Fruit fly (Drosophila melanogaster) whole organism, embryonic: ENCODE results near the gene Acat2.

Experiments used
- ATbp ChIP-seq: fragments of 200-800 bp; sonication (Bioruptor generic); optimal IDR thresholded peaks from 2 replicates; lab custom pipeline; 2017; ENCODE audit warnings: missing biosample characterization, mild to moderate bottlenecking, missing genetic modification characterization, missing genetic modification reagents
- Bgb ChIP-seq: fragments of 200-800 bp; sonication (Bioruptor generic); IDR thresholded peaks from 2 replicates; pipeline ENCODE4 v1.3.6; 2022; ENCODE audit warnings: missing biosample characterization, missing genetic modification characterization; ENCODE audit not compliant: partially characterized antibody
- CG13287 ChIP-seq: fragments of 200-800 bp; sonication (Bioruptor generic); IDR thresholded peaks from 2 replicates; pipeline ENCODE4 v1.3.6; 2022; ENCODE audit warnings: missing biosample characterization, missing genetic modification characterization; ENCODE audit not compliant: partially characterized antibody
- CG14860 ChIP-seq: fragments of 200-800 bp; sonication (Bioruptor generic); IDR thresholded peaks from 3 replicates; pipeline ENCODE4 v1.3.6; 2022; ENCODE audit warnings: missing biosample characterization, missing genetic modification characterization; ENCODE audit not compliant: partially characterized antibody
- CG1529 ChIP-seq: fragments of 200-800 bp; sonication (Bioruptor generic); optimal IDR thresholded peaks from 3 replicates; lab custom pipeline; 2018; ENCODE audit warnings: missing biosample characterization, missing genetic modification characterization
- CG18011 ChIP-seq: fragments of 200-800 bp; sonication (Bioruptor generic); optimal IDR thresholded peaks from 2 replicates; lab custom pipeline; 2017; ENCODE audit warnings: missing biosample characterization, missing genetic modification characterization, mild to moderate bottlenecking, moderate library complexity, missing genotype
- CG2116 ChIP-seq: fragments of 200-800 bp; sonication (Bioruptor generic); optimal IDR thresholded peaks from 3 replicates; lab custom pipeline; 2018; ENCODE audit warnings: missing biosample characterization, mild to moderate bottlenecking, missing genetic modification characterization
- CG31365 ChIP-seq: fragments of 200-800 bp; sonication (Bioruptor generic); optimal IDR thresholded peaks from 2 replicates; lab custom pipeline; 2018; ENCODE audit warnings: missing biosample characterization, mild to moderate bottlenecking, missing genetic modification characterization
- CG31388 ChIP-seq: fragments of 200-800 bp; sonication (Bioruptor generic); optimal IDR thresholded peaks from 2 replicates; lab custom pipeline; 2016; ENCODE audit warnings: missing biosample characterization, missing genetic modification characterization
- CG32767 ChIP-seq: fragments of 200-800 bp; sonication (Bioruptor generic); IDR thresholded peaks from 2 replicates; pipeline ENCODE4 v1.3.6; 2022; ENCODE audit warnings: missing biosample characterization, missing genetic modification characterization
- CG32772 ChIP-seq: fragments of 200-800 bp; sonication (Bioruptor generic); IDR thresholded peaks from 2 replicates; pipeline ENCODE4 v1.3.6; 2022; ENCODE audit warnings: missing biosample characterization, missing genetic modification characterization
- CG33213 ChIP-seq: fragments of 200-800 bp; sonication (Bioruptor generic); optimal IDR thresholded peaks from 3 replicates; lab custom pipeline; 2016; ENCODE audit warnings: missing biosample characterization, missing genetic modification characterization
- CG34224 ChIP-seq: fragments of 200-800 bp; sonication (Bioruptor generic); IDR thresholded peaks from 3 replicates; pipeline ENCODE4 v1.3.6; 2022; ENCODE audit warnings: missing biosample characterization, missing genetic modification characterization; ENCODE audit not compliant: partially characterized antibody
- CG6791 ChIP-seq: fragments of 200-800 bp; sonication (Bioruptor generic); IDR thresholded peaks from 3 replicates; pipeline ENCODE4 v1.3.6; 2022; ENCODE audit warnings: missing biosample characterization, missing genetic modification characterization; ENCODE audit not compliant: partially characterized antibody
- Dll ChIP-seq: fragments of 200-800 bp; sonication (Bioruptor generic); IDR thresholded peaks from 4 replicates; pipeline ENCODE4 v1.3.6; 2022; ENCODE audit warnings: missing biosample characterization, missing genetic modification characterization; ENCODE audit not compliant: partially characterized antibody
- Doc2 ChIP-seq: fragments of 200-800 bp; sonication (Bioruptor generic); IDR thresholded peaks from 2 replicates; pipeline ENCODE4 v1.3.6; 2022; ENCODE audit warnings: missing biosample characterization, missing genetic modification characterization
- Dref ChIP-seq: fragments of 200-800 bp; sonication (Bioruptor generic); IDR thresholded peaks from 2 replicates; pipeline ENCODE4 v1.3.6; 2022; ENCODE audit warnings: missing biosample characterization, missing genetic modification characterization
- E2f2 ChIP-seq: fragments of 200-800 bp; sonication (Bioruptor generic); IDR thresholded peaks from 2 replicates; pipeline ENCODE4 v1.3.6; 2022; ENCODE audit warnings: missing biosample characterization, missing genetic modification characterization
- H15 ChIP-seq: fragments of 200-800 bp; sonication (Bioruptor generic); IDR thresholded peaks from 3 replicates; pipeline ENCODE4 v1.3.6; 2022; ENCODE audit warnings: missing biosample characterization, missing genetic modification characterization
- Hand ChIP-seq: fragments of 200-800 bp; sonication (Bioruptor generic); optimal IDR thresholded peaks from 2 replicates; lab custom pipeline; 2017; ENCODE audit warnings: mild to moderate bottlenecking, missing biosample characterization, missing genetic modification reagents, missing genetic modification characterization
- Hey ChIP-seq: fragments of 200-800 bp; sonication (Bioruptor generic); optimal IDR thresholded peaks from 3 replicates; lab custom pipeline; 2018; ENCODE audit warnings: missing biosample characterization, mild to moderate bottlenecking, missing genetic modification characterization
- HmgZ ChIP-seq: fragments of 200-800 bp; sonication (Bioruptor generic); optimal IDR thresholded peaks from 2 replicates; lab custom pipeline; 2018; ENCODE audit warnings: missing biosample characterization, mild to moderate bottlenecking, missing genetic modification characterization
- MBD-R2 ChIP-seq: fragments of 200-800 bp; sonication (Bioruptor generic); IDR thresholded peaks from 2 replicates; pipeline ENCODE4 v1.3.6; 2022; ENCODE audit warnings: missing biosample characterization, missing genetic modification characterization
- Mad ChIP-seq: fragments of 200-800 bp; sonication (Bioruptor generic); optimal IDR thresholded peaks from 2 replicates; lab custom pipeline; 2016; ENCODE audit warnings: missing biosample characterization, missing genetic modification characterization
- NFAT ChIP-seq: fragments of 200-800 bp; sonication (Bioruptor generic); IDR thresholded peaks from 2 replicates; pipeline ENCODE4 v1.3.6; 2022; ENCODE audit warnings: missing biosample characterization, missing genetic modification characterization
- Poxn ChIP-seq: fragments of 200-800 bp; sonication (Bioruptor generic); IDR thresholded peaks from 2 replicates; pipeline ENCODE4 v1.3.6; 2022; ENCODE audit warnings: missing biosample characterization, missing genetic modification characterization
- Rx ChIP-seq: fragments of 200-800 bp; sonication (Bioruptor generic); IDR thresholded peaks from 2 replicates; pipeline ENCODE4 v1.3.6; 2022; ENCODE audit warnings: missing biosample characterization, missing genetic modification characterization
- Scr ChIP-seq: fragments of 200-800 bp; sonication (Bioruptor generic); IDR thresholded peaks from 2 replicates; pipeline ENCODE4 v1.3.6; 2022; ENCODE audit warnings: missing biosample characterization, missing genetic modification characterization; ENCODE audit not compliant: partially characterized antibody
- Sox100B ChIP-seq: fragments of 200-800 bp; sonication (Bioruptor generic); optimal IDR thresholded peaks from 3 replicates; lab custom pipeline; 2018; ENCODE audit warnings: missing biosample characterization, mild to moderate bottlenecking, missing genetic modification characterization
- amos ChIP-seq: fragments of 200-800 bp; sonication (Bioruptor generic); IDR thresholded peaks from 2 replicates; pipeline ENCODE4 v1.3.6; 2022; ENCODE audit warnings: missing biosample characterization, missing genetic modification characterization; ENCODE audit not compliant: partially characterized antibody
- ap ChIP-seq: fragments of 200-800 bp; sonication (Bioruptor generic); IDR thresholded peaks from 2 replicates; pipeline ENCODE4 v1.3.6; 2022; ENCODE audit warnings: missing biosample characterization, missing genetic modification characterization
- bbx ChIP-seq: fragments of 200-800 bp; sonication (Bioruptor generic); IDR thresholded peaks from 2 replicates; pipeline ENCODE4 v1.3.6; 2022; ENCODE audit warnings: missing biosample characterization, missing genetic modification characterization; ENCODE audit not compliant: partially characterized antibody
- chinmo ChIP-seq: fragments of 200-800 bp; sonication (Bioruptor generic); IDR thresholded peaks from 4 replicates; pipeline ENCODE4 v1.3.6; 2022; ENCODE audit warnings: missing biosample characterization, missing genetic modification characterization; ENCODE audit not compliant: partially characterized antibody
- corto ChIP-seq: fragments of 200-800 bp; sonication (Bioruptor generic); optimal IDR thresholded peaks from 2 replicates; lab custom pipeline; 2016; ENCODE audit warnings: missing biosample characterization, mild to moderate bottlenecking, missing genetic modification characterization, moderate library complexity
- crc ChIP-seq: fragments of 200-800 bp; sonication (Bioruptor generic); optimal IDR thresholded peaks from 2 replicates; lab custom pipeline; 2016; ENCODE audit warnings: missing biosample characterization, missing genetic modification characterization
- ftz-f1 ChIP-seq: fragments of 200-800 bp; sonication (Bioruptor generic); optimal IDR thresholded peaks from 2 replicates; lab custom pipeline; 2016; ENCODE audit warnings: missing biosample characterization, missing genetic modification characterization
- fu2 ChIP-seq: fragments of 200-800 bp; sonication (Bioruptor generic); optimal IDR thresholded peaks from 2 replicates; lab custom pipeline; 2016; ENCODE audit warnings: missing biosample characterization, missing genetic modification characterization
- hb ChIP-seq: fragments of 200-800 bp; sonication (Bioruptor generic); IDR thresholded peaks from 3 replicates; pipeline ENCODE4 v1.3.6; 2022; ENCODE audit warnings: missing biosample characterization, missing genetic modification characterization; ENCODE audit not compliant: partially characterized antibody
- nerfin-2 ChIP-seq: fragments of 200-800 bp; sonication (Bioruptor generic); IDR thresholded peaks from 2 replicates; pipeline ENCODE4 v1.3.6; 2022; ENCODE audit warnings: missing biosample characterization, missing genetic modification characterization; ENCODE audit not compliant: partially characterized antibody
- oc ChIP-seq: fragments of 200-800 bp; sonication (Bioruptor generic); optimal IDR thresholded peaks from 2 replicates; lab custom pipeline; 2018; ENCODE audit warnings: missing biosample characterization, mild to moderate bottlenecking, missing genetic modification characterization, moderate library complexity
- psq ChIP-seq: fragments of 200-800 bp; sonication (Bioruptor generic); optimal IDR thresholded peaks from 2 replicates; lab custom pipeline; 2017; ENCODE audit warnings: missing biosample characterization, missing genetic modification characterization
- pzg ChIP-seq: fragments of 200-800 bp; sonication (Bioruptor generic); optimal IDR thresholded peaks from 3 replicates; lab custom pipeline; 2018; ENCODE audit warnings: missing biosample characterization, mild to moderate bottlenecking, missing genetic modification characterization, moderate library complexity
- repo ChIP-seq: fragments of 200-800 bp; sonication (Bioruptor generic); optimal IDR thresholded peaks from 2 replicates; lab custom pipeline; 2016; ENCODE audit warnings: missing biosample characterization, missing genetic modification characterization
- slou ChIP-seq: fragments of 200-800 bp; sonication (Bioruptor generic); optimal IDR thresholded peaks from 3 replicates; lab custom pipeline; 2016; ENCODE audit warnings: missing biosample characterization, missing genetic modification characterization
- sna ChIP-seq: fragments of 200-800 bp; sonication (Bioruptor generic); IDR thresholded peaks from 2 replicates; pipeline ENCODE4 v1.3.6; 2022; ENCODE audit warnings: missing biosample characterization, missing genetic modification characterization; ENCODE audit not compliant: partially characterized antibody
- tio ChIP-seq: fragments of 200-800 bp; sonication (Bioruptor generic); optimal IDR thresholded peaks from 2 replicates; lab custom pipeline; 2017; ENCODE audit warnings: missing biosample characterization, missing genetic modification characterization, inconsistent platforms
- unc-4 ChIP-seq: fragments of 200-800 bp; sonication (Bioruptor generic); IDR thresholded peaks from 2 replicates; pipeline ENCODE4 v1.3.6; 2022; ENCODE audit warnings: missing biosample characterization, missing genetic modification characterization; ENCODE audit not compliant: partially characterized antibody
- zen2 ChIP-seq: fragments of 200-800 bp; sonication (Bioruptor generic); IDR thresholded peaks from 3 replicates; pipeline ENCODE4 v1.3.6; 2022; ENCODE audit warnings: missing biosample characterization, missing genetic modification characterization; ENCODE audit not compliant: partially characterized antibody
- zf30C ChIP-seq: fragments of 200-800 bp; sonication (Bioruptor generic); optimal IDR thresholded peaks from 3 replicates; lab custom pipeline; 2018; ENCODE audit warnings: missing biosample characterization, mild to moderate bottlenecking, missing genetic modification characterization

The Acat2 gene

DNA sequence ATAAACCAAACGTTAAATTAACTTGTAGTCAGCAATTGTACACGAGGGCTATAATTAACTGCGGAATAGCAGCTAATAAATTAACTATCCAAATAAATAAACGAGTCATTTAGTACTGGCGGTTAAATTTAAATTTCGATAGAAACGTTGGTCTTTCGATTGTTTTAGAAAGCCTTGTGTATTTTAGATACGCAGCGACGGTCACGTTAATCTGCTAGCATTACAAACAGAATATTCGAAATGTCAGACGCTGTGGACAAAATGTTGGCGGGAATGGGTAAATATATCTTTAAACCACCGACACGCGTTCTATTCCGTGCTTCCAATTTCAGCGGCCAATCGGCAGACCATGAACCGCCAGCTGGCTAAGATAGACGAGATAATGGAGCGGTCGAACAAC lies 28.8 kb downstream of the Acat2 start, which contains the start of gene msd1 (continued):
- TF ChIP-seq slou (GFP tag; lab: Kevin White, UChicago) = no peak
- TF ChIP-seq bbx = peak; percentile 61
- TF ChIP-seq Rx (GFP tag; lab: Robert Waterston, UW) = no peak
- TF ChIP-seq ftz-f1 (GFP tag; lab: Kevin White, UChicago) = no peak
- TF ChIP-seq CG18011 = no peak
- no peak for TF ChIP-seq H15 (GFP tag; lab: Robert Waterston, UW)
- TF ChIP-seq repo (GFP tag; lab: Kevin White, UChicago) = no peak
- TF ChIP-seq Sox100B (GFP tag; lab: Kevin White, UChicago) = no peak
- TF ChIP-seq Hand = no peak
- TF ChIP-seq pzg (GFP tag; lab: Kevin White, UChicago) = peak; percentile 76
- peak; percentile 40; the same call in 1 of the 2 replicates for TF ChIP-seq Bgb (GFP tag; lab: Robert Waterston, UW)
- TF ChIP-seq fu2 = no peak
- peak; percentile 4 for TF ChIP-seq HmgZ
- no peak for TF ChIP-seq CG31365 (tag; lab: Kevin White, UChicago)
- no peak for TF ChIP-seq Mad (GFP tag; lab: Kevin White, UChicago)
- TF ChIP-seq CG1529 (GFP tag; lab: Kevin White, UChicago) = no peak
- TF ChIP-seq crc = no peak
- no peak for TF ChIP-seq CG33213 (GFP tag; lab: Kevin White, UChicago)
- no peak for TF ChIP-seq corto
- TF ChIP-seq CG32767 (GFP tag; lab: Robert Waterston, UW) = no peak
- TF ChIP-seq ap = no peak
- TF ChIP-seq amos (GFP tag; lab: Robert Waterston, UW) = peak; percentile 35; the same call in 1 of the 2 replicates
- TF ChIP-seq CG32772 = no peak
- TF ChIP-seq, all 482 proteins: peak for 26

DNA sequence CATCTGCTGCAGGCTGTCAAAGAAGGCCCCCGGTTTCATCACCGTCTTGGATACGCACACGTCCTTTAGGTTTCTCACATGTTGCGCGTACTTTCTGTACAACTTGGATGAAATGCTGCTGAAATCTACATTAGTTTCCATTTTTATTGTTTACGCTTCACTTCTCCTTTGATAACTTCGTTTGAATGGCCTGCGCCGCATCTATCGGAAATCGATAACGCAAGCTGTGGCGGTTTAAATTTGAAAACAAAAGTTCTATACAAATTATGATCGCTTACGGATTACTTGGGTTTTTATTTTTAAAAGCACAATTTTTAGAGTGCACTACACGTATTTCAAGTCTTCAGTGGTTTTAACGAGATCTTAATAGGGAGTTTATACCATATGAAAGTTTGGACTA lies 30.2 kb downstream of the Acat2 start, which contains the start of gene msd5:
TSS of gene msd5 (minus strand) at position 174 of the 400 bp plus-strand sequence.
- TF ChIP-seq CG31388 (GFP tag; lab: Kevin White, UChicago) (no peak), sna (GFP tag; lab: Robert Waterston, UW) (peak; percentile 39; the same call in 1 of the 2 replicates), MBD-R2 (GFP tag; lab: Robert Waterston, UW) (no peak; the same call in 1 of the 2 replicates), CG6791 (peak; percentile 67; the same call in 2 of the 3 replicates), CG2116 (GFP tag; lab: Kevin White, UChicago) (peak; percentile 28), Scr (GFP tag; lab: Robert Waterston, UW) (peak; percentile 53), Hey (tag; lab: Kevin White, UChicago) (no peak), zf30C (no peak), Doc2 (GFP tag; lab: Robert Waterston, UW) (no peak), Dll (peak; percentile 62; the same call in 2 of the 4 replicates), NFAT (no peak), E2f2 (GFP tag; lab: Robert Waterston, UW) (peak; percentile 96), CG34224 (GFP tag; lab: Robert Waterston, UW) (peak; percentile 66), ATbp (GFP tag; lab: Kevin White, UChicago) (no peak), psq (GFP tag; lab: Kevin White, UChicago) (no peak), CG14860 (GFP tag; lab: Robert Waterston, UW) (peak; percentile 42; the same call in 2 of the 3 replicates), oc (tag; lab: Kevin White, UChicago) (no peak), Dref (GFP tag; lab: Robert Waterston, UW) (peak; percentile 73), chinmo (GFP tag; lab: Robert Waterston, UW) (0 out of 4 replicates have a peak, but pooled peaks have one; percentile 62), Poxn (GFP tag; lab: Robert Waterston, UW) (no peak), zen2 (GFP tag; lab: Robert Waterston, UW) (0 out of 3 replicates have a peak, but pooled peaks have one; percentile 52), pzg (GFP tag; lab: Kevin White, UChicago) (peak; percentile 28), hb (0 out of 3 replicates have a peak, but pooled peaks have one; percentile 47), tio (GFP tag; lab: Kevin White, UChicago) (no peak), unc-4 (peak; percentile 34; the same call in 1 of the 2 replicates), CG13287 (GFP tag; lab: Robert Waterston, UW) (peak; percentile 47), nerfin-2 (GFP tag; lab: Robert Waterston, UW) (peak; percentile 55; the same call in 1 of the 2 replicates)
